Fruit fly (Drosophila melanogaster) whole organism, embryonic: ENCODE data around the gene tws.
A peak's percentile ranks its signal among the peaks of the same experiment; 100 is the strongest.

Experiments
- Abd-B ChIP-seq: fragments of 200-800 bp; sonication (Bioruptor generic); optimal IDR thresholded peaks from 2 replicates; lab custom pipeline; 2018; ENCODE audit warnings: missing biosample characterization, mild to moderate bottlenecking, missing genetic modification characterization, moderate library complexity
- B-H2 ChIP-seq: fragments of 200-800 bp; sonication (Bioruptor generic); optimal IDR thresholded peaks from 2 replicates; lab custom pipeline; 2018; ENCODE audit warnings: missing biosample characterization, mild to moderate bottlenecking, missing genetic modification characterization
- C15 ChIP-seq: fragments of 200-800 bp; sonication (Bioruptor generic); IDR thresholded peaks from 3 replicates; pipeline ENCODE4 v1.3.6; 2022; ENCODE audit warnings: missing biosample characterization, missing genetic modification characterization
- CG10654 ChIP-seq: fragments of 200-800 bp; sonication (Bioruptor generic); optimal IDR thresholded peaks from 2 replicates; lab custom pipeline; 2016; ENCODE audit warnings: missing biosample characterization, missing genetic modification characterization
- CG1233 ChIP-seq: fragments of 200-800 bp; sonication (Bioruptor generic); optimal IDR thresholded peaks from 4 replicates; lab custom pipeline; 2018; ENCODE audit warnings: missing biosample characterization, mild to moderate bottlenecking, missing genetic modification characterization
- CG12659 ChIP-seq: fragments of 200-800 bp; sonication (Bioruptor generic); optimal IDR thresholded peaks from 3 replicates; lab custom pipeline; 2017; ENCODE audit warnings: mild to moderate bottlenecking, missing biosample characterization, missing genetic modification reagents, missing genetic modification characterization
- CG14050 ChIP-seq: fragments of 200-800 bp; sonication (Bioruptor generic); IDR thresholded peaks from 3 replicates; pipeline ENCODE4 v1.3.6; 2022; ENCODE audit warnings: missing biosample characterization, missing genetic modification characterization
- CG15479 ChIP-seq: fragments of 200-800 bp; sonication (Bioruptor generic); optimal IDR thresholded peaks from 3 replicates; lab custom pipeline; 2019; ENCODE audit warnings: missing biosample characterization, mild to moderate bottlenecking, missing genetic modification characterization, moderate library complexity
- CG2712 ChIP-seq: fragments of 200-800 bp; optimal IDR thresholded peaks from 3 replicates; lab custom pipeline; 2019; ENCODE audit warnings: missing biosample characterization, mild to moderate bottlenecking, missing genetic modification characterization, moderate library complexity
- CG2875 ChIP-seq: fragments of 200-800 bp; sonication (Bioruptor generic); optimal IDR thresholded peaks from 2 replicates; lab custom pipeline; 2017; ENCODE audit warnings: missing biosample characterization, mild to moderate bottlenecking, missing genetic modification characterization, missing genetic modification reagents
- CG2889 ChIP-seq: fragments of 200-800 bp; sonication (Bioruptor generic); IDR thresholded peaks from 3 replicates; pipeline ENCODE4 v1.3.6; 2022; ENCODE audit warnings: missing biosample characterization, missing genetic modification characterization
- CG30020 ChIP-seq: fragments of 200-800 bp; optimal IDR thresholded peaks from 2 replicates; lab custom pipeline; 2019; ENCODE audit warnings: missing biosample characterization, mild to moderate bottlenecking, missing genetic modification characterization, moderate library complexity
- CG3065 ChIP-seq: fragments of 200-800 bp; sonication (Bioruptor generic); optimal IDR thresholded peaks from 2 replicates; lab custom pipeline; 2016; ENCODE audit warnings: missing biosample characterization, missing genetic modification characterization
- CG4820 ChIP-seq: fragments of 200-800 bp; sonication (Bioruptor generic); optimal IDR thresholded peaks from 3 replicates; lab custom pipeline; 2016; ENCODE audit warnings: missing biosample characterization, missing genetic modification characterization
- CG6765 ChIP-seq: fragments of 200-800 bp; sonication (Bioruptor generic); optimal IDR thresholded peaks from 3 replicates; lab custom pipeline; 2017; ENCODE audit warnings: missing biosample characterization, mild to moderate bottlenecking, missing genetic modification characterization
- CG7372 ChIP-seq: fragments of 200-800 bp; sonication (Bioruptor generic); IDR thresholded peaks from 2 replicates; pipeline ENCODE4 v1.3.6; 2022; ENCODE audit warnings: missing biosample characterization, missing genetic modification characterization
- CG7786 ChIP-seq: fragments of 200-800 bp; sonication (Bioruptor generic); optimal IDR thresholded peaks from 2 replicates; lab custom pipeline; 2016; ENCODE audit warnings: missing biosample characterization, missing genetic modification characterization
- CG8281 ChIP-seq: fragments of 200-800 bp; sonication (Bioruptor generic); optimal IDR thresholded peaks from 2 replicates; lab custom pipeline; 2018; ENCODE audit warnings: missing biosample characterization, mild to moderate bottlenecking, missing genetic modification characterization, moderate library complexity
- CTCF ChIP-seq: fragments of 200-800 bp; sonication (Bioruptor generic); optimal IDR thresholded peaks from 2 replicates; lab custom pipeline; 2017; ENCODE audit warnings: missing biosample characterization, mild to moderate bottlenecking, missing genetic modification characterization, moderate library complexity
- Dek ChIP-seq: fragments of 200-800 bp; sonication (Bioruptor generic); optimal IDR thresholded peaks from 3 replicates; lab custom pipeline; 2019; ENCODE audit warnings: missing biosample characterization, mild to moderate bottlenecking, missing genetic modification characterization, moderate library complexity
- Dip3 ChIP-seq: fragments of 200-800 bp; sonication (Bioruptor generic); optimal IDR thresholded peaks from 3 replicates; lab custom pipeline; 2016; ENCODE audit warnings: missing biosample characterization, missing genetic modification characterization
- Fer1 ChIP-seq: fragments of 200-800 bp; sonication (Bioruptor generic); optimal IDR thresholded peaks from 2 replicates; lab custom pipeline; 2017; ENCODE audit warnings: missing biosample characterization, mild to moderate bottlenecking, missing genetic modification characterization
- HHEX ChIP-seq: fragments of 200-800 bp; sonication (Bioruptor generic); optimal IDR thresholded peaks from 3 replicates; lab custom pipeline; 2017; ENCODE audit warnings: missing biosample characterization, mild to moderate bottlenecking, missing genetic modification characterization, missing genetic modification reagents
- Hey ChIP-seq: fragments of 200-800 bp; sonication (Bioruptor generic); optimal IDR thresholded peaks from 3 replicates; lab custom pipeline; 2018; ENCODE audit warnings: missing biosample characterization, mild to moderate bottlenecking, missing genetic modification characterization
- Lhr ChIP-seq: fragments of 200-800 bp; sonication (Bioruptor generic); optimal IDR thresholded peaks from 3 replicates; lab custom pipeline; 2017; ENCODE audit warnings: mild to moderate bottlenecking, missing biosample characterization, missing genetic modification reagents, missing genetic modification characterization
- Mrtf ChIP-seq: fragments of 200-800 bp; sonication (Bioruptor generic); IDR thresholded peaks from 3 replicates; pipeline ENCODE4 v1.3.6; 2022; ENCODE audit warnings: missing biosample characterization, missing genetic modification characterization
- NFAT ChIP-seq: fragments of 200-800 bp; sonication (Bioruptor generic); IDR thresholded peaks from 2 replicates; pipeline ENCODE4 v1.3.6; 2022; ENCODE audit warnings: missing biosample characterization, missing genetic modification characterization
- Nf-YC ChIP-seq: fragments of 200-800 bp; optimal IDR thresholded peaks from 3 replicates; lab custom pipeline; 2019; ENCODE audit warnings: missing biosample characterization, mild to moderate bottlenecking, missing genetic modification characterization, moderate library complexity
- Oli ChIP-seq: fragments of 200-800 bp; sonication (Bioruptor generic); optimal IDR thresholded peaks from 2 replicates; lab custom pipeline; 2018; ENCODE audit warnings: missing biosample characterization, mild to moderate bottlenecking, missing genetic modification characterization, moderate library complexity
- PHDP ChIP-seq: fragments of 200-800 bp; sonication (Bioruptor generic); optimal IDR thresholded peaks from 3 replicates; lab custom pipeline; 2018; ENCODE audit warnings: missing biosample characterization, mild to moderate bottlenecking, missing genetic modification characterization, moderate library complexity
- Pdp1 ChIP-seq, 2 experiments: fragments of 200-800 bp; sonication (Bioruptor generic); optimal IDR thresholded peaks; 3 replicates each; lab custom pipeline; 2016; ENCODE audit warnings: missing biosample characterization in 2 of 2, missing genetic modification characterization in 2 of 2, mild to moderate bottlenecking in 1 of 2, moderate library complexity in 1 of 2
- Rx ChIP-seq: fragments of 200-800 bp; sonication (Bioruptor generic); IDR thresholded peaks from 2 replicates; pipeline ENCODE4 v1.3.6; 2022; ENCODE audit warnings: missing biosample characterization, missing genetic modification characterization
- Sin3A ChIP-seq: fragments of >200 bp; optimal IDR thresholded peaks from 2 replicates; lab custom pipeline; 2018
- al ChIP-seq: fragments of 200-800 bp; sonication (Bioruptor generic); IDR thresholded peaks from 2 replicates; pipeline ENCODE4 v1.3.6; 2022; ENCODE audit warnings: missing biosample characterization, missing genetic modification characterization
- ash1 ChIP-seq: fragments of 200-800 bp; sonication (Bioruptor generic); optimal IDR thresholded peaks from 2 replicates; lab custom pipeline; 2018; ENCODE audit warnings: missing biosample characterization, mild to moderate bottlenecking, missing genetic modification characterization
- btn ChIP-seq: fragments of 200-800 bp; sonication (Bioruptor generic); optimal IDR thresholded peaks from 2 replicates; lab custom pipeline; 2016; ENCODE audit warnings: missing biosample characterization, missing genetic modification characterization
- chn ChIP-seq: fragments of 200-800 bp; sonication (Bioruptor generic); optimal IDR thresholded peaks from 2 replicates; lab custom pipeline; 2016; ENCODE audit warnings: missing biosample characterization, missing genetic modification characterization
- exex ChIP-seq: fragments of 200-800 bp; sonication (Bioruptor generic); optimal IDR thresholded peaks from 4 replicates; lab custom pipeline; 2018; ENCODE audit warnings: missing biosample characterization, mild to moderate bottlenecking, missing genetic modification characterization, moderate library complexity
- gro ChIP-seq: fragments of 200-800 bp; sonication (Bioruptor generic); optimal IDR thresholded peaks from 2 replicates; lab custom pipeline; 2016; ENCODE audit warnings: missing biosample characterization, missing genetic modification characterization
- hkb ChIP-seq, 2 experiments: fragments of 200-800 bp in 1 of 2; fragments of >200 bp in 1 of 2; sonication (Bioruptor generic) in 1 of 2; IDR thresholded peaks in 1 of 2; optimal IDR thresholded peaks in 1 of 2; 2 replicates each; pipeline versions ENCODE4 v1.3.6 to Lab custom; 2017 to 2022; ENCODE audit warnings: missing biosample characterization in 1 of 2, missing genetic modification characterization in 1 of 2
- jumu ChIP-seq: fragments of 200-800 bp; sonication (Bioruptor generic); optimal IDR thresholded peaks from 3 replicates; lab custom pipeline; 2016; ENCODE audit warnings: missing biosample characterization, missing genetic modification characterization
- nmo ChIP-seq: fragments of 200-800 bp; sonication (Bioruptor generic); optimal IDR thresholded peaks from 2 replicates; lab custom pipeline; 2018; ENCODE audit warnings: missing biosample characterization, mild to moderate bottlenecking, missing genetic modification characterization, moderate library complexity
- pum ChIP-seq: fragments of 200-800 bp; sonication (Bioruptor generic); optimal IDR thresholded peaks from 2 replicates; lab custom pipeline; 2016; ENCODE audit warnings: missing biosample characterization, missing genetic modification characterization
- scrt ChIP-seq: fragments of 200-800 bp; sonication (Bioruptor generic); optimal IDR thresholded peaks from 2 replicates; lab custom pipeline; 2018; ENCODE audit warnings: missing biosample characterization, mild to moderate bottlenecking, missing genetic modification characterization, moderate library complexity
- sens ChIP-seq: fragments of 200-800 bp; sonication (Bioruptor generic); peaks from one replicate; lab custom pipeline; 2016; ENCODE audit warnings: missing biosample characterization, missing genetic modification characterization
- sim ChIP-seq: fragments of 200-800 bp; sonication (Bioruptor generic); IDR thresholded peaks from 2 replicates; pipeline ENCODE4 v1.3.6; 2022; ENCODE audit warnings: missing biosample characterization, missing genetic modification characterization
- slp2 ChIP-seq: fragments of 200-800 bp; sonication (Bioruptor generic); optimal IDR thresholded peaks from 2 replicates; lab custom pipeline; 2016; ENCODE audit warnings: missing biosample characterization, missing genetic modification characterization
- unc-4 ChIP-seq: fragments of 200-800 bp; sonication (Bioruptor generic); IDR thresholded peaks from 2 replicates; pipeline ENCODE4 v1.3.6; 2022; ENCODE audit warnings: missing biosample characterization, missing genetic modification characterization; ENCODE audit not compliant: partially characterized antibody
- zfh2 ChIP-seq: fragments of 200-800 bp; sonication (Bioruptor generic); optimal IDR thresholded peaks from 2 replicates; lab custom pipeline; 2016; ENCODE audit warnings: missing biosample characterization, missing genetic modification characterization

The tws gene

dm6 chr3R:10109938-10110337 lies 29.6 kb downstream of the tws start, which contains the start of gene Fmr1 (continued):
- TF ChIP-seq CG14050: no peak; the same call in 2 of the 3 replicates
- peak; percentile 49 for TF ChIP-seq slp2 (GFP tag; lab: Kevin White, UChicago)

dm6 chr3R:10109212-10109880 lies 30.2 kb downstream of the tws start:
- TF ChIP-seq sim (GFP tag; lab: Robert Waterston, UW) (no peak), NFAT (no peak), CG1233 (GFP tag; lab: Kevin White, UChicago) (no peak), hkb (optimal IDR thresholded peaks at IDR 0.05; lab: Kevin White, UChicago) (no peak), hkb (GFP tag; IDR thresholded peaks at IDR 0.05; lab: Robert Waterston, UW) (no peak), al (GFP tag; lab: Robert Waterston, UW) (no peak), CG30020 (tag; lab: Kevin White, UChicago) (no peak), CG10654 (GFP tag; lab: Kevin White, UChicago) (no peak), Lhr (GFP tag; lab: Kevin White, UChicago) (no peak), scrt (GFP tag; lab: Kevin White, UChicago) (peak; percentile 17), Oli (no peak), Sin3A (no peak), chn (GFP tag; lab: Kevin White, UChicago) (no peak), Fer1 (GFP tag; lab: Kevin White, UChicago) (peak; percentile 56), zfh2 (GFP tag; lab: Kevin White, UChicago) (no peak), CG3065 (GFP tag; lab: Kevin White, UChicago) (no peak), Hey (tag; lab: Kevin White, UChicago) (no peak), Pdp1 (GFP tag; optimal IDR thresholded peaks at IDR 0.05; lab: Kevin White, UChicago) (peak in 1 of 2 experiments; percentile 43), CG2889 (GFP tag; lab: Robert Waterston, UW) (no peak), btn (GFP tag; lab: Kevin White, UChicago) (no peak), CG6765 (GFP tag; lab: Kevin White, UChicago) (no peak), jumu (GFP tag; lab: Kevin White, UChicago) (no peak), CG15479 (GFP tag; lab: Kevin White, UChicago) (peak; percentile 26), CG7786 (GFP tag; lab: Kevin White, UChicago) (no peak), B-H2 (no peak), sens (GFP tag; lab: Kevin White, UChicago) (no peak), CTCF (GFP tag; lab: Kevin White, UChicago) (no peak), pum (GFP tag; lab: Kevin White, UChicago) (no peak), CG2875 (GFP tag; lab: Kevin White, UChicago) (no peak), gro (no peak), HHEX (GFP tag; lab: Kevin White, UChicago) (no peak), CG4820 (GFP tag; lab: Kevin White, UChicago) (no peak), Nf-YC (tag; lab: Kevin White, UChicago) (no peak), nmo (GFP tag; lab: Kevin White, UChicago) (no peak), Abd-B (GFP tag; lab: Kevin White, UChicago) (no peak), ash1 (GFP tag; lab: Kevin White, UChicago) (no peak), CG2712 (tag; lab: Kevin White, UChicago) (no peak), unc-4 (GFP tag; lab: Robert Waterston, UW) (peak; percentile 45; the same call in 1 of the 2 replicates), Dip3 (GFP tag; lab: Kevin White, UChicago) (no peak), CG7372 (no peak), Mrtf (GFP tag; lab: Robert Waterston, UW) (no peak), CG8281 (tag; lab: Kevin White, UChicago) (no peak), Dek (tag; lab: Kevin White, UChicago) (no peak), Rx (GFP tag; lab: Robert Waterston, UW) (no peak), C15 (GFP tag; lab: Robert Waterston, UW) (no peak), CG12659 (GFP tag; lab: Kevin White, UChicago) (no peak), exex (tag; lab: Kevin White, UChicago) (no peak), PHDP (no peak)
